Worm (Caenorhabditis elegans): ENCODE data around the gene irld-26.

The irld-26 gene

DNA sequence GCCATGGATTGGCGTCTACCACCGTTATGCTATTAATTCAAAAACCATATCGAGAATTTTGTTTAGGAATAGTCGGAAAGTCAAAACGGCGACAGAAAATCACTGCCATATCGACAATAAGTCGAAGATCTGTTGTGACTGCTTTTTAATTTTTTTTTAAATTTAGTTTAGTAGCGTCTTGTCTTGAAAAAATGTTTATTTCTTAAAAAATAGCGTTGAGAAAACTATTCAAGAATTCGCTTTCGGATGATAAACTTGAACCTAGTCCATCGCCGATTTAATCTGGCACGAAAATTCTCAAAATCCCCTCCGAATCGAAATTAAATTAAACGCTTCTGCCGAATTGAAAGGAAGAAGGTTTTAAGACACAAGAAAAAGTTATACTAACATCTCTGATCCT, 12.9 kb upstream of the irld-26 start, which contains the start of gene srh-279:
Gene srh-279, plus strand, starts transcription at position 301 of the 400 bp plus-strand sequence.
- no peak for TF ChIP-seq unc-62 (GFP tag; optimal IDR thresholded peaks at IDR 0.05)

DNA sequence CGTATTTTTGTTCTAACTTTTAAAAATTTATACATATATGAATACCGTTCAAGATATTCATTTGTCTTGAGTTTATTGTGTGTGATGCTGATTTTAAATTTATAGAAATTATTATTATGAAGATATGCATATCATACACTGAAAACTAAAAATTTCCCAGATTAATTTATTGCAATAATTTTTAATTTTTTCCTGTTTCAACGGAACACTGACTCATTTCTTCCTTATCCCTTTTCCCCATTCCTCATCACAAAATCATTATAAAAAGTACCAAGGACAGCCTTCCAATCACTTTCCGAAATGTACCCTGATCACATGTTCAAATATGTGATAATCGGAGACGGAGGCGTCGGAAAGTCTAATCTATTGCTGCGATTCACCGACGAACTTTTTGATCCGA, 10.3 kb upstream of the irld-26 start, which contains the start of gene rabr-4:
Gene rabr-4, plus strand, starts transcription at position 301 of the 400 bp plus-strand sequence.
- no peak for TF ChIP-seq unc-62 (GFP tag; optimal IDR thresholded peaks at IDR 0.05)

- TF ChIP-seq unc-62 (GFP tag; optimal IDR thresholded peaks at IDR 0.05), result no peak
Observed at ce11 chrV:16195379-16195778, 9.6 kb upstream of the irld-26 start, which contains the start of gene rabr-3. Gene rabr-3 (plus strand): TSS chrV:16195679.

DNA sequence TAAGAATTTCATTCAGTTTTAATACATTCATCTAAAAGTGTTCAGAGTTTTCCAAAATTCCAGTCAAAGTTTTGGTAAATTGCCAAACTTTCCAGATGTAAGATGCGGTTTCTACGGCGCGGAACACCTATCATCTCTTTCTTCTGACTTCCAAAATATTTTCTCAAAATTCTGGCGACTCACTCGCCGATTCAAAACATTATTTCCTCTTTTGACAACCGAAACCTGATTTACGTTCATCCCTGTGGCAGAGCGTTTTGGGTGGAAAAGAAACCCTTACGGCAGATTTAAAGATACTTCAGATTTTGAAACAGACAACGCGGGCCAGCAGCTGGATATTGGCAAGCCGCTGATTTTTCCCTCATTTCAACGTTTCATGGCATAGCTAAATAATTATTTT, 7.0 kb upstream of the irld-26 start, which contains the start of gene F11A5.5:
Gene F11A5.5, plus strand, starts transcription at position 301 of the 400 bp plus-strand sequence.
- no peak for TF ChIP-seq unc-62 (GFP tag; optimal IDR thresholded peaks at IDR 0.05)

DNA sequence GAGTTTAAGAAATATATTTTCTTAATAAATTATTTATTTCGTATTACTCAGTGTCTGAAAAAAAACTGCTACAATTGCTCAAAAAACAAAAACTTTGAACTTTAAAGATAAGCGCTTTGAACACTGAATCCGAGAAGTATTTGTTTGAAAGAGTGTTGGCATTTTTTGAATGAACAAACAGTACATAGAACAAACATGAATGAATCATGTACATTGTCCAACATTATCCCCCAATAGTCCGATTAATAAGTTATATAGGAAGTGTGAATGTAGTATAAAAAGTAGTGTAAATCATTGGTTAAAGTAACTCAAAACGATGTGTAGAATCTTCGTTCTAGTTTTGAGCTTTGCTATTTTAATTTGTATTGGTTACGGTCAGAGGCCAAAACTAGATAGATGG, 3.3 kb upstream of the irld-26 start, which contains the start of gene F11A5.17:
Gene F11A5.17, plus strand, starts transcription at position 301 of the 400 bp plus-strand sequence.
- TF ChIP-seq unc-62 (GFP tag; optimal IDR thresholded peaks at IDR 0.05), result no peak

ce11 chrV:16202618-16203017, 2.4 kb upstream of the irld-26 start, which contains the start of gene F11A5.18:
Gene F11A5.18 (plus strand): TSS chrV:16202918.
- TF ChIP-seq unc-62 (GFP tag; optimal IDR thresholded peaks at IDR 0.05), result no peak

ce11 chrV:16209837-16210236, 4.8 kb downstream of the irld-26 start, which contains the start of gene oac-15:
Gene oac-15 (minus strand): TSS chrV:16209937.
- TF ChIP-seq unc-62 (GFP tag; optimal IDR thresholded peaks at IDR 0.05), result no peak

- TF ChIP-seq unc-62 (GFP tag; optimal IDR thresholded peaks at IDR 0.05), result no peak
Observed at ce11 chrV:16210257-16211002, 5.4 kb downstream of the irld-26 start, which contains the start of gene F11A5.16. Gene F11A5.16 (plus strand): TSS chrV:16210952.

DNA sequence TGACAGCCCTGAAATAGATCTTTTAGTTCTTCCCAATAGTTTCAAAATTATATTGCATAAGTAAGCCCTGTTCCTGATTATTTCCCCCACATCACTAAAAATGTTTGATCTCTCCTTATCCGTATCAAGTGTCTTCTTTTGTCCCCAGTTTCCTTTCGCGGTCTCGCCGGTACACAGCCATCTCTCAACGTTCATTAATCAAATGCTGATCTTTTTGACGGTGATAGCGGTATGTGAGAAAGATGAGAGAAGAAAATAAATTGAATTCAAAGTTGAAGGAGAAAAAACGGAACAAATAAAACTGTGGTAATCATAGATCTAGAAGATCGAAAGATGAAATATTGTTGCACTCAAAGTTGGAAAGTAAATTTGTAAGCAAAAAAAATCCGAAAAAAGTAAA, 6.7 kb downstream of the irld-26 start:
- no peak for TF ChIP-seq unc-62 (GFP tag; optimal IDR thresholded peaks at IDR 0.05)

ce11 chrV:16213323-16213722, 8.3 kb downstream of the irld-26 start:
- no peak for TF ChIP-seq unc-62 (GFP tag; optimal IDR thresholded peaks at IDR 0.05)

ce11 chrV:16214505-16214904, 9.5 kb downstream of the irld-26 start, which contains the start of gene F11A5.9:
Gene F11A5.9 (plus strand): TSS chrV:16214890.
- TF ChIP-seq unc-62 (GFP tag; optimal IDR thresholded peaks at IDR 0.05), result no peak

DNA sequence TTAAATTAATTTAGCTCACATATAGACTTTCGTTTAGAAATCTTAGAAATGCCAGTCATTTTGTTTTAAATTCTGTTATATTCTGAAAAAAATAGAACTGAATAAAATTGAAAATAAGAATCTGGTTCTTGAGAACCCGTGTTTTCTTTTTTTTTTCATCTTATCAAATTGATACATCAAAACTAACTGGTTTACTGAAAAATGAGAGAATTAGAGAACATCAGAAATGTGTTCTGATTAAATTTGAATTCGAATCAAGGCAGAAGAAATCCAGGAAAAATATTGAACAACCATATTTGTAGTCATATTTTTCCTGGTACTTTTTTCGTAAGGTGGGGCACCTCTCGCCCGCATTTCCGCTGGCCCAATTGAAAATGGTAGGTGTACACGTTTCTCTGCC, 13.5 kb downstream of the irld-26 start, which contains the start of gene F11A5.15:
Gene F11A5.15, minus strand, starts transcription at position 101 of the 400 bp plus-strand sequence.
- TF ChIP-seq unc-62 (GFP tag; optimal IDR thresholded peaks at IDR 0.05), result no peak

DNA sequence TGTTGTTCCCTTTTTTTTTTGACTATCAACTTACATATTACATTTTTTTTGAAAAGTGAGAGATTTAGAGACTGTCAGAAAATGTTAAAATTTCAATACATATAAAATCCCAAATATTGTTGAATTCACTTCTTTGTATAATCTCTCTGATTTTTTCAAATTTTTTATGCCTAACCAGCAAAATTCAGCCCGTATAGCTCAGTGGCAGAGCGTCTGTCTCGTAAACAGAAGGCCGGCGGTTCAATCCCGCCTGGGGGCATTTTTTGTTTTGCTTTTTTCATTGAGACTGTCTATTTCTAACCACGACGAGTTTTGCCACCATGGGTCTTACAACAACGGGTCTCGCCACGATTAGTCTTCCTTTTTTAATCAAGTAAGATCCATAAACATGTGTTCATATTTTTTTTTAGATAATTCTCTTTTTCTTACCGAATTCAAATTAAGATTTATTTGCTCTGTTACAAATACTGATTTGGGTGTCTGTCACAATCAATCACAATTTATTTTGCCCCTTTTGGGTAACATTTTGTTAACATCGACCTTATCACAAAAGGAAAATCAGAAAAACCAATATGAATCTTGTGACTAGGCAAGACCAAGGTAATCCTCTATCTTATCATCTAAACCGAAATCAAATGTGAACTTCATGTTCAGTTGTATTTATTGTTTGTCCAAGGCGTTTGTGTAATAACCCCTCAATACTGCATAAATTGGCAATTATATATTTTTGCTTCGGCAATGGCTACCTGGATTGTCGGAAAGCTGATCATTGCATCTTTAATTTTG, 14.2 kb downstream of the irld-26 start, which contains the start of gene glc-1:
Gene glc-1, plus strand, starts transcription at position 663 of the 786 bp plus-strand sequence.
- TF ChIP-seq unc-62 (GFP tag; optimal IDR thresholded peaks at IDR 0.05), result no peak

- TF ChIP-seq unc-62 (GFP tag; optimal IDR thresholded peaks at IDR 0.05), result no peak
Observed at ce11 chrV:16220020-16220419, 15.0 kb downstream of the irld-26 start.

DNA sequence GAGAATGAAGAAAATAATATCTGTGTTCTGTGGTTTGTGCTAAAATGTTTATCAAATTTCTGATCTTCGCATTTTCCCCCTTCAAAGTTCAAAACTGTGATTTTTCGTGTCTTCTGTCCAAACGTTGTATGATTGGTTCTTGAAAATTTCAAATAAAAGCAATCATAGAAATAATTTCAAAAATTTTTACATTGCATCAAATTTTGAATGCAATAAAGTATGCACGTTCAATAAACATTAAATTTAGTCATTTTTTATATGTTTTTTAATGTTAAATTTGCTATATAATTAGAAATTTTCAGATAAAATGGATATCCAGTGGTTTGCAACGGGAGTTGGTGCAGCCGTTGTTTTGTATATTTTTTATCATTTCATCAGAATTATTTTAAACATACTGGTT, 19.0 kb downstream of the irld-26 start, which contains the start of gene stdh-2:
Gene stdh-2, plus strand, starts transcription at position 301 of the 400 bp plus-strand sequence.
- no peak for TF ChIP-seq unc-62 (GFP tag; optimal IDR thresholded peaks at IDR 0.05)
